Worm (Caenorhabditis elegans) whole organism, L4 larva: ENCODE results near the gene M7.7.

Experiments
- F26F4.8 ChIP-seq: fragments of 200-800 bp; sonication (Bioruptor generic); conservative IDR thresholded peaks from 2 replicates; pipeline ENCODE4 v1.3.6; 2022; ENCODE audit warnings: missing genetic modification characterization, missing compliant biosample characterization
- F44E2.7 ChIP-seq: fragments of 200-800 bp; sonication (Bioruptor generic); IDR thresholded peaks from 2 replicates; pipeline ENCODE4 v2.1.2; 2022; ENCODE audit warnings: missing genetic modification characterization, missing compliant biosample characterization
- T26A8.4 ChIP-seq: fragments of 200-800 bp; sonication (Bioruptor generic); IDR thresholded peaks from 2 replicates; pipeline ENCODE4 v1.3.6; 2022; ENCODE audit warnings: missing genetic modification characterization, missing compliant biosample characterization
- Y105C5A.15 ChIP-seq: fragments of 200-800 bp; sonication (Bioruptor generic); IDR thresholded peaks from 2 replicates; pipeline ENCODE4 v1.3.6; 2022; ENCODE audit warnings: missing genetic modification characterization, missing compliant biosample characterization
- ZK546.5 ChIP-seq, 2 experiments: sonication (generic microtip); optimal IDR thresholded peaks; 2 replicates each; lab custom pipeline; 2017; ENCODE audit warnings: missing biosample characterization in 2 of 2, missing genetic modification characterization in 2 of 2
- ceh-20 ChIP-seq: fragments of 200-800 bp; sonication (Bioruptor generic); IDR thresholded peaks from 2 replicates; pipeline ENCODE4 v1.3.6; 2022; ENCODE audit warnings: missing genetic modification reagents, missing genetic modification characterization, missing compliant biosample characterization
- ceh-82 ChIP-seq: sonication (generic microtip); optimal IDR thresholded peaks from 2 replicates; lab custom pipeline; 2017; ENCODE audit warnings: missing biosample characterization, missing genetic modification characterization
- ces-1 ChIP-seq: fragments of 150-350 bp; sonication (generic microtip); optimal IDR thresholded peaks from 4 replicates; lab custom pipeline; 2014; ENCODE audit warnings: missing biosample characterization, missing genetic modification reagents, missing genetic modification characterization
- ctbp-1 ChIP-seq: fragments of 200-800 bp; sonication (Bioruptor generic); IDR thresholded peaks from 2 replicates; pipeline ENCODE4 v1.3.6; 2022; ENCODE audit warnings: missing genetic modification reagents, missing genetic modification characterization, missing compliant biosample characterization
- dve-1 ChIP-seq: sonication (generic microtip); optimal IDR thresholded peaks from 2 replicates; lab custom pipeline; 2017; ENCODE audit warnings: antibody characterized with exemption, mild to moderate bottlenecking, missing genetic modification characterization, missing compliant biosample characterization; ENCODE audit not compliant: insufficient read depth
- egl-43 ChIP-seq: fragments of 200-800 bp; sonication (Bioruptor generic); IDR thresholded peaks from 2 replicates; pipeline ENCODE4 v1.3.6; 2022; ENCODE audit warnings: missing genetic modification reagents, missing genetic modification characterization, missing compliant biosample characterization
- lsy-2 ChIP-seq, 2 experiments: fragments of 150-350 bp in 1 of 2; sonication (generic microtip) in 1 of 2; optimal IDR thresholded peaks; 2 replicates each; lab custom pipeline; 2014 to 2017; ENCODE audit warnings: missing biosample characterization in 2 of 2, missing genetic modification characterization in 2 of 2
- nhr-11 ChIP-seq: fragments of 150-350 bp; optimal IDR thresholded peaks from 2 replicates; lab custom pipeline; 2014; ENCODE audit warnings: missing biosample characterization, missing genetic modification characterization
- nhr-77 ChIP-seq: fragments of 150-350 bp; optimal IDR thresholded peaks from 2 replicates; lab custom pipeline; 2014; ENCODE audit warnings: missing biosample characterization, missing genetic modification characterization
- unc-130 ChIP-seq: sonication (generic microtip); optimal IDR thresholded peaks from 2 replicates; lab custom pipeline; 2016; ENCODE audit warnings: missing genetic modification reagents, missing genetic modification characterization, missing compliant biosample characterization
- unc-39 ChIP-seq: sonication (generic microtip); optimal IDR thresholded peaks from 2 replicates; lab custom pipeline; 2017; ENCODE audit warnings: missing biosample characterization, missing genetic modification characterization

The M7.7 gene

ce11 chrIV:11130774-11131173 lies 41.1 kb downstream of the M7.7 start (continued):
- TF ChIP-seq F44E2.7 (GFP tag; lab: Robert Waterston, UW) (no peak), Y105C5A.15 (no peak), ces-1 (no peak), unc-130 (GFP tag; lab: Kevin White, UChicago) (no peak), ceh-20 (GFP tag; lab: Robert Waterston, UW) (no peak), T26A8.4 (no peak), ceh-82 (tag; lab: Kevin White, UChicago) (no peak), dve-1 (tag; lab: Kevin White, UChicago) (peak; percentile 69), ZK546.5 (tag; optimal IDR thresholded peaks at IDR 0.05; lab: Kevin White, UChicago) (no peak), nhr-77 (tag; lab: Kevin White, UChicago) (peak; percentile 32), lsy-2 (tag; optimal IDR thresholded peaks at IDR 0.05; lab: Kevin White, UChicago) (peak in 1 of 2 experiments; percentile 12), unc-39 (tag; lab: Kevin White, UChicago) (no peak)

ce11 chrIV:11131268-11131667 lies 41.6 kb downstream of the M7.7 start, which contains the start of gene ard-1:
ard-1 (plus strand) TSS chrIV:11131279.
- TF ChIP-seq ctbp-1 (GFP tag; lab: Robert Waterston, UW) (peak; percentile 10; the same call in 1 of the 2 replicates), lsy-2 (tag; optimal IDR thresholded peaks at IDR 0.05; lab: Kevin White, UChicago) (no peak), egl-43 (GFP tag; lab: Robert Waterston, UW) (no peak), F26F4.8 (GFP tag; lab: Robert Waterston, UW) (no peak), nhr-11 (tag; lab: Kevin White, UChicago) (no peak), ces-1 (no peak)
